Worm (Caenorhabditis elegans) whole organism, L2 larva: Measurements from ENCODE around the gene grwd-1.

ENCODE experiments used
- aly-2 ChIP-seq: fragments of 150-350 bp; optimal IDR thresholded peaks from 2 replicates; lab custom pipeline; 2014; ENCODE audit warnings: missing biosample characterization, missing genetic modification characterization
- ama-1 ChIP-seq: fragments of 150-350 bp; optimal IDR thresholded peaks from 2 replicates; lab custom pipeline; 2018; ENCODE audit warnings: inconsistent platforms
- blmp-1 ChIP-seq: sonication (generic microtip); optimal IDR thresholded peaks from 2 replicates; lab custom pipeline; 2017; ENCODE audit warnings: missing genetic modification characterization, mild to moderate bottlenecking, missing compliant biosample characterization, antibody characterized with exemption, moderate library complexity; ENCODE audit not compliant: insufficient read depth
- ceh-82 ChIP-seq: fragments of 150-350 bp; optimal IDR thresholded peaks from 2 replicates; lab custom pipeline; 2014; ENCODE audit warnings: missing biosample characterization, missing genetic modification characterization
- egl-27 ChIP-seq: sonication (generic microtip); optimal IDR thresholded peaks from 3 replicates; lab custom pipeline; 2017; ENCODE audit warnings: missing biosample characterization, missing genetic modification reagents, missing genetic modification characterization
- elt-1 ChIP-seq: fragments of 150-350 bp; optimal IDR thresholded peaks from 2 replicates; lab custom pipeline; 2014; ENCODE audit warnings: missing biosample characterization, missing genetic modification characterization
- elt-3 ChIP-seq: sonication (generic microtip); optimal IDR thresholded peaks from 2 replicates; lab custom pipeline; 2017; ENCODE audit warnings: missing biosample characterization, missing genetic modification characterization
- lin-39 ChIP-seq: fragments of 150-350 bp; optimal IDR thresholded peaks from 2 replicates; lab custom pipeline; 2014; ENCODE audit warnings: missing biosample characterization, missing genetic modification reagents, missing genetic modification characterization
- lsy-2 ChIP-seq, 2 experiments: fragments of 150-350 bp in 1 of 2; sonication (generic microtip) in 1 of 2; optimal IDR thresholded peaks; 2 replicates each; lab custom pipeline; 2014 to 2017; ENCODE audit warnings: missing biosample characterization in 2 of 2, missing genetic modification characterization in 2 of 2
- nhr-11 ChIP-seq: fragments of 150-350 bp; optimal IDR thresholded peaks from 2 replicates; lab custom pipeline; 2014; ENCODE audit warnings: missing biosample characterization, missing genetic modification characterization
- nhr-12 ChIP-seq: fragments of 150-350 bp; optimal IDR thresholded peaks from 2 replicates; lab custom pipeline; 2014; ENCODE audit warnings: missing biosample characterization, missing genetic modification characterization
- snpc-4 ChIP-seq: fragments of 150-350 bp; optimal IDR thresholded peaks from 2 replicates; lab custom pipeline; 2014; ENCODE audit warnings: missing biosample characterization, missing genetic modification characterization
- ztf-11 ChIP-seq: sonication (generic microtip); optimal IDR thresholded peaks from 2 replicates; lab custom pipeline; 2017; ENCODE audit warnings: missing biosample characterization, missing genetic modification characterization

DNA sequence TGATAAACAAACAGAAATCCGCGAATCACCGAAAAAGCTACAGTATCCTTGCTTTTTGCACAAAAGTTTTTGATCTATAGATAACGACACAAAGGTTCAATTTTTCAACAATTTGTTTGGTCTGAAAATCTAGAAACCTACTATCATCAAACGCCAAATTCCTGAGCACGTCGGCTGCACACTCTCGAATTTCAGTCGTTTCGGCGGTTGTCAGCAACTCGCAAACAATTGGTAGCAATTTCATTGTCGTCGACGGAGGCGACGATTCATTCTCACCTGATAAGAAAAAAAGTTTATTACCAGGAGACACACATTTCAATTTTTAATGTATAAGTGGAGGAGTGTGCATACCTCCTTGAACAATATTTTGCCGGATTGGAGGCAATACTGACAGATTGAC is 7.4 kb upstream of the grwd-1 start:
- no peak for TF ChIP-seq ama-1 (lab: Kevin White, UChicago)
- no peak for TF ChIP-seq ceh-82 (tag; lab: Kevin White, UChicago)
- TF ChIP-seq snpc-4 (tag; lab: Kevin White, UChicago) = no peak
- TF ChIP-seq nhr-12 (tag; lab: Kevin White, UChicago) = no peak
- TF ChIP-seq elt-1 (tag; lab: Kevin White, UChicago) = no peak
- no peak for TF ChIP-seq lsy-2 (tag; optimal IDR thresholded peaks at IDR 0.05; lab: Kevin White, UChicago)
- no peak for TF ChIP-seq elt-3
- no peak for TF ChIP-seq lin-39
- TF ChIP-seq aly-2 (tag; lab: Kevin White, UChicago) = no peak
- TF ChIP-seq ztf-11 = no peak
- no peak for TF ChIP-seq blmp-1
- no peak for TF ChIP-seq nhr-11 (tag; lab: Kevin White, UChicago)
- TF ChIP-seq egl-27 (tag; lab: Kevin White, UChicago) = no peak
